Worm (Caenorhabditis elegans): ENCODE measurements around the gene daf-12.

Gene daf-12

DNA sequence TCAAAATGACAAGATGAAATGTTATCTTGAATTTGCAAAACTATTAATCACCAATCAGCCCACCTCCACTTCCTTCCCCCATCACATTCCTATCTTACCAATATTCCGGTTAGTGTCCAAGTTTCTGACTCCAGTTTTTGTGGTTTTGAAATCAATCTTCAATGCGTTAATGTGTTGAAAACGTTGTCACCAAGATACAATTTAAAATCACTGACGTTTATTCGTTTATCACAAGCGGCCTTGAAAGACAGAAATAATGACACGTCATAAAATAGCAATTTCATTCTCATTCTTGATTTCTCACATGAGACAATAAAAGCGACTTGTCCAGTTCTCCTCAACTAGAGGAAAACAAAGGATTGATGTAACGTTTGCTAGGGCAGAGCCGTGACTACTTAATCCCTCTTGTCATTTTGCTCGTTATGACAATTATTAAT lies 36.0 kb upstream of the daf-12 start:
- TF ChIP-seq fos-1 (tag; optimal IDR thresholded peaks at IDR 0.05) (peak; percentile 71), mab-5 (tag; optimal IDR thresholded peaks at IDR 0.05) (peak; percentile 43), nhr-129 (tag; optimal IDR thresholded peaks at IDR 0.05) (peak; percentile 22), sma-3 (GFP tag; optimal IDR thresholded peaks at IDR 0.05) (peak; percentile 26), blmp-1 (tag; optimal IDR thresholded peaks at IDR 0.05; ENCODE audit: insufficient read depth) (peak; percentile 25), nhr-25 (tag; optimal IDR thresholded peaks at IDR 0.05) (peak; percentile 63), ama-1 (optimal IDR thresholded peaks at IDR 0.05) (no peak), lsy-2 (tag; optimal IDR thresholded peaks at IDR 0.05) (peak in 1 of 2 experiments; percentile 21), crh-2 (tag; optimal IDR thresholded peaks at IDR 0.05) (peak; percentile 62), egl-27 (tag; optimal IDR thresholded peaks at IDR 0.05) (no peak), snpc-4 (tag; optimal IDR thresholded peaks at IDR 0.05) (no peak), nhr-21 (tag; optimal IDR thresholded peaks at IDR 0.05) (peak; percentile 18)

DNA sequence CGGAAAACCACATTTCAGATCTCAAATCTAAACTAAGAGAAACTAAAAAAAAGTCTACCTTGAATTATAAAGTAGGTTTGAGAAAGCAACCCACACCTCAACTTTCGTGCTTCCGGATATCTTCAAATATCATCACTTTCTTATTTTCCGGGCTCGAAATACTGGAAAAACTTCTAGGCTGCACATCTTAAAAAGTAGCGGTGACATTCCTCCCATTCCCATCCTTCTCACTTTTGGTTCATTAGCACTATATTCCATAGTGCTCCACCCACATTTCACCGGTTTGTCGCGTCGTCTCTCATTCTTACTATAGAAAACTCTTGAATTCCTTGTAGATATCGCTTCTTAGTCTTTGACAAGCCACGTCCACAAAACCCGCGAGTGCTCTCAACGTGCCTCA lies 31.3 kb upstream of the daf-12 start, which contains the start of gene flp-19:
Gene flp-19 (plus strand): TSS at position 301 of the 400 bp plus-strand sequence.
- TF ChIP-seq nhr-25 (tag; optimal IDR thresholded peaks at IDR 0.05) (no peak), unc-62 (GFP tag; optimal IDR thresholded peaks at IDR 0.05) (no peak), nhr-12 (tag; optimal IDR thresholded peaks at IDR 0.05) (no peak)

DNA sequence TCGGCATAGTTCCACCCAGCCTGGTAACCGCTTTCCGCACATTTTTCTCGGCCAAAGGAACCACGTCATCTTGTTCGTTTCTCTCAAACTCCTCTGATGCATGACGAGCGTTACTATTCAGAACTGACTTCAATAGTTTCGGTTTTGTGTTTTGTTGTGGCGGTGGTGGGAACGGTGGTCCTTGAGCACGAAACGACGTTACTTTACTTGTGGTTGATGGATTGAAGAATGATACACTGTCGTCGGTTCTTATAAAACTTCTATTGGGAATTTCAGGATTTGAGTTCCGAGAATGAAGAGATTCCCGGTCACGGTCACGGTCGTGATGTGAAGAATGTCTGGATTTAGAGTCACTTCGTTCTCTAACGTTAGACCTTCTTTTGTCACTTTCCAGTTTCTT lies 25.8 kb upstream of the daf-12 start:
- TF ChIP-seq nhr-77 (tag; optimal IDR thresholded peaks at IDR 0.05): no peak
- no peak for TF ChIP-seq nhr-23 (tag; optimal IDR thresholded peaks at IDR 0.05)
- no peak for TF ChIP-seq skn-1 (tag; optimal IDR thresholded peaks at IDR 0.05)
- TF ChIP-seq nhr-12 (tag; optimal IDR thresholded peaks at IDR 0.05): no peak
- TF ChIP-seq nhr-129 (tag; optimal IDR thresholded peaks at IDR 0.05): no peak
- TF ChIP-seq nhr-11 (tag; optimal IDR thresholded peaks at IDR 0.05): no peak
- TF ChIP-seq mdl-1 (tag; optimal IDR thresholded peaks at IDR 0.05): no peak
- TF ChIP-seq crh-2 (tag; optimal IDR thresholded peaks at IDR 0.05): no peak
- TF ChIP-seq lsy-2 (tag; optimal IDR thresholded peaks at IDR 0.05): no peak
- no peak for TF ChIP-seq nhr-6 (tag; optimal IDR thresholded peaks at IDR 0.05)
- TF ChIP-seq ztf-1 (GFP tag; conservative IDR thresholded peaks at IDR 0.05): no peak
- no peak for TF ChIP-seq R02D3.7 (tag; optimal IDR thresholded peaks at IDR 0.05)
- no peak for TF ChIP-seq elt-3 (tag; optimal IDR thresholded peaks at IDR 0.05)
- no peak for TF ChIP-seq alr-1 (tag; optimal IDR thresholded peaks at IDR 0.05)
- no peak for TF ChIP-seq Y55F3AM.14 (GFP tag; optimal IDR thresholded peaks at IDR 0.05)
- no peak for TF ChIP-seq lin-11 (tag; optimal IDR thresholded peaks at IDR 0.05)
- no peak for TF ChIP-seq blmp-1 (tag; optimal IDR thresholded peaks at IDR 0.05; ENCODE audit: insufficient read depth)
- no peak for TF ChIP-seq peb-1 (tag; optimal IDR thresholded peaks at IDR 0.05)

- TF ChIP-seq ztf-1 (GFP tag; conservative IDR thresholded peaks at IDR 0.05): no peak
- no peak for TF ChIP-seq nhr-6 (tag; optimal IDR thresholded peaks at IDR 0.05)
These were observed 23.4 kb upstream of the daf-12 start for ce11 chrX:10612355-10612754.

DNA sequence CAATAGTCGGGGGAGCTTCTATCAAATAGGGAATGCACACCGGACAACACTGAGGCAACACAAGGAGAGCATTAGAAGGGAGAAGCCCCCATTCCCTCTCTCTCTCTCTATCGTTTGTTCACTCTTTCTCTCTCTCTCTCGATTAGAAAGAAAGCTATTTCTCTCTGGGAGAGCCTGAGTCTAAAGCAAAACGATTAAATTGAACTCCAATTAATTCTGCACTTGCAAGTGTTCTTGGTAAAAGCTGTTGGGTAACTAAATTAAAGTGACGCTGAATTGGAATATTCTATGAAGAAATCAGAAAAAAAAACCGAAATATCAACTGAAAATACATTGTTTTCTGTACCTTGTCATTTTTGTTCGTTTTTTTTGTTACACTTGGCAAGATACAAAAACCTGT lies 19.7 kb upstream of the daf-12 start:
- no peak for TF ChIP-seq ama-1 (optimal IDR thresholded peaks at IDR 0.05)
- TF ChIP-seq skn-1 (tag; optimal IDR thresholded peaks at IDR 0.05): no peak
- TF ChIP-seq nhr-129 (tag; optimal IDR thresholded peaks at IDR 0.05): peak; percentile 1
- no peak for TF ChIP-seq alr-1 (tag; optimal IDR thresholded peaks at IDR 0.05)
- no peak for TF ChIP-seq F13H6.1 (tag; optimal IDR thresholded peaks at IDR 0.05)
- no peak for TF ChIP-seq lin-11 (tag; optimal IDR thresholded peaks at IDR 0.05)
- TF ChIP-seq unc-55 (GFP tag; optimal IDR thresholded peaks at IDR 0.05): peak; percentile 2
- TF ChIP-seq snpc-4 (tag; optimal IDR thresholded peaks at IDR 0.05): no peak
- TF ChIP-seq ztf-1 (GFP tag; conservative IDR thresholded peaks at IDR 0.05): no peak

ce11 chrX:10617815-10618214 lies 17.9 kb upstream of the daf-12 start:
- no peak for TF ChIP-seq nhr-11 (tag; optimal IDR thresholded peaks at IDR 0.05)
- no peak for TF ChIP-seq ceh-16 (tag; optimal IDR thresholded peaks at IDR 0.05)
- TF ChIP-seq sem-4 (tag; optimal IDR thresholded peaks at IDR 0.05): no peak
- peak; percentile 90 for TF ChIP-seq fos-1 (tag; optimal IDR thresholded peaks at IDR 0.05)
- TF ChIP-seq ztf-4 (tag; optimal IDR thresholded peaks at IDR 0.05): no peak
- TF ChIP-seq aly-2 (tag; optimal IDR thresholded peaks at IDR 0.05): no peak
